Worm (Caenorhabditis elegans): ENCODE results near the gene nlp-80.

nlp-80 gene

ce11 chrV:11029309-11029708, 36.1 kb downstream of the nlp-80 start (continued):
- TF ChIP-seq nhr-90 (tag; optimal IDR thresholded peaks at IDR 0.05; ENCODE audit: poor library complexity) (peak; percentile 88), isw-1 (GFP tag; IDR thresholded peaks at IDR 0.05) (peak; percentile 53), fkh-8 (tag; optimal IDR thresholded peaks at IDR 0.05) (peak; percentile 42), pax-3 (tag; optimal IDR thresholded peaks at IDR 0.05) (peak; percentile 80), jun-1 (tag; optimal IDR thresholded peaks at IDR 0.05) (peak; percentile 53), nhr-11 (tag; optimal IDR thresholded peaks at IDR 0.05) (no peak), unc-30 (tag; optimal IDR thresholded peaks at IDR 0.05) (no peak), mef-2 (tag; optimal IDR thresholded peaks at IDR 0.05) (no peak), unc-130 (tag; optimal IDR thresholded peaks at IDR 0.05) (peak; percentile 30), fkh-4 (tag; optimal IDR thresholded peaks at IDR 0.05; ENCODE audit: borderline replicate concordance) (peak; percentile 87), egl-27 (tag; optimal IDR thresholded peaks at IDR 0.05) (no peak), mep-1 (tag; optimal IDR thresholded peaks at IDR 0.05) (peak; percentile 59), fkh-10 (GFP tag; optimal IDR thresholded peaks at IDR 0.05) (no peak), tlp-1 (tag; optimal IDR thresholded peaks at IDR 0.05) (no peak), irx-1 (tag; optimal IDR thresholded peaks at IDR 0.05) (peak; percentile 86), elt-3 (tag; optimal IDR thresholded peaks at IDR 0.05) (peak in 1 of 6 experiments; percentile 30), zip-4 (GFP tag; optimal IDR thresholded peaks at IDR 0.05) (peak; percentile 11), nhr-71 (tag; optimal IDR thresholded peaks at IDR 0.05) (peak; percentile 83), ceh-8 (GFP tag; optimal IDR thresholded peaks at IDR 0.05) (peak; percentile 55), nhr-47 (tag; optimal IDR thresholded peaks at IDR 0.05) (peak; percentile 86), pag-3 (tag; optimal IDR thresholded peaks at IDR 0.05; ENCODE audit: borderline replicate concordance, insufficient read depth) (no peak), mab-9 (GFP tag; IDR thresholded peaks at IDR 0.05) (0 out of 2 replicates have a peak, but pooled peaks have one; percentile 48), efl-1 (optimal IDR thresholded peaks at IDR 0.05) (peak; percentile 95 to 97), efl-1 (GFP tag; optimal IDR thresholded peaks at IDR 0.05 in 1 of 2) (peak; percentile 93 to 99), rnt-1 (tag; optimal IDR thresholded peaks at IDR 0.05) (peak; percentile 96), swsn-7 (tag; optimal IDR thresholded peaks at IDR 0.05) (peak; percentile 59), snpc-4 (tag; optimal IDR thresholded peaks at IDR 0.05) (peak; percentile 22), hlh-17 (GFP tag; optimal IDR thresholded peaks at IDR 0.05; ENCODE audit: borderline replicate concordance) (no peak), hpl-2 (GFP tag; optimal IDR thresholded peaks at IDR 0.05) (no peak), alr-1 (tag; optimal IDR thresholded peaks at IDR 0.05; ENCODE audit: borderline replicate concordance) (no peak), ces-1 (GFP tag; optimal IDR thresholded peaks at IDR 0.05) (no peak), skn-1 (tag; optimal IDR thresholded peaks at IDR 0.05) (peak; percentile 45), Y116A8C.19 (tag; optimal IDR thresholded peaks at IDR 0.05; ENCODE audit: borderline replicate concordance) (peak; percentile 56), efl-3 (GFP tag; optimal IDR thresholded peaks at IDR 0.05) (no peak), snu-23 (GFP tag; optimal IDR thresholded peaks at IDR 0.05) (peak; percentile 73), unc-86 (tag; optimal IDR thresholded peaks at IDR 0.05) (peak; percentile 66), lin-39 (tag; optimal IDR thresholded peaks at IDR 0.05) (peak; percentile 0), lir-3 (tag; optimal IDR thresholded peaks at IDR 0.05; ENCODE audit: poor library complexity) (peak; percentile 93), egl-13 (tag; optimal IDR thresholded peaks at IDR 0.05) (peak; percentile 66), dpl-1 (GFP tag; optimal IDR thresholded peaks at IDR 0.05) (peak; percentile 90 to 93 (median 93)), sox-4 (tag; optimal IDR thresholded peaks at IDR 0.05) (peak; percentile 74), lin-13 (GFP tag; optimal IDR thresholded peaks at IDR 0.05) (peak; percentile 56), mdl-1 (tag; optimal IDR thresholded peaks at IDR 0.05) (peak in 1 of 2 experiments; percentile 28), ama-1 (optimal IDR thresholded peaks at IDR 0.05) (no peak), ztf-4 (tag; optimal IDR thresholded peaks at IDR 0.05) (no peak), tbx-2 (tag; optimal IDR thresholded peaks at IDR 0.05) (peak; percentile 80), ets-5 (GFP tag; IDR thresholded peaks at IDR 0.05) (no peak), lin-15B (tag; optimal IDR thresholded peaks at IDR 0.05) (peak; percentile 60), F16B12.6 (tag; optimal IDR thresholded peaks at IDR 0.05) (peak; percentile 12), nhr-19 (GFP tag; conservative IDR thresholded peaks at IDR 0.05) (peak; percentile 72), nhr-77 (tag; optimal IDR thresholded peaks at IDR 0.05) (no peak), pqm-1 (tag; optimal IDR thresholded peaks at IDR 0.05) (no peak), hlh-4 (tag; optimal IDR thresholded peaks at IDR 0.05) (no peak)

All from whole organism, L1 larva.